Worm (Caenorhabditis elegans) whole organism, L4/young adult: ENCODE results near the gene srw-55.

Experiments
- W03F9.2 ChIP-seq: fragments of 150-350 bp; optimal IDR thresholded peaks from 2 replicates; lab custom pipeline; 2014; ENCODE audit warnings: missing biosample characterization, missing genetic modification characterization
- him-1 ChIP-seq: sonication (generic microtip); optimal IDR thresholded peaks from 2 replicates; lab custom pipeline; 2016; ENCODE audit warnings: missing genotype, missing genetic modification reagents, missing genetic modification characterization, missing compliant biosample characterization

DNA sequence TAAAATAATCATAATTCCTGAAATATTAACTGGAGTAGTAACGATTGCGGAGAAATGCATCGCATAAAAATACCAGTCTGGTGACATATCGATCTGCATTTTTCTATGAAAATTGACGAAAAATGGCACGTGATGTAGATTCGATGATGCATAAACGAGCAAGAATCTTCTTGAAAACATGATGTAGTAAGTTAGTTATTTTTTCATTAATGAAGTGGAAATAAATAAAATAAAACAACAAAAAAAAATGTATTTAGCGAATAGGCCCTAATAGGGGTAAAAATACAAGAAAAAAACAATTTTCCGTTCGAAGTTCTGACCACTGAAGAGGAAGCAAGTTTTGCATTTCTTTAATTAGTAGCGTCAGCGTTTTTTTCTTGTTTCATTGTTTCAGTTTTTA is 25.0 kb upstream of the srw-55 start, which contains the start of gene sri-2:
- TF ChIP-seq him-1 (no peak), W03F9.2 (no peak)
